Worm (Caenorhabditis elegans) whole organism, L4 larva: ENCODE data around the gene srw-112.

Experiments used
- Y105C5A.15 ChIP-seq: fragments of 200-800 bp; sonication (Bioruptor generic); IDR thresholded peaks from 2 replicates; pipeline ENCODE4 v1.3.6; 2022; ENCODE audit warnings: missing genetic modification characterization, missing compliant biosample characterization
- mdl-1 ChIP-seq, 2 experiments: fragments of 150-350 bp in 1 of 2; sonication (generic microtip) in 1 of 2; optimal IDR thresholded peaks; 2 replicates each; lab custom pipeline; 2014 to 2017; ENCODE audit warnings: missing biosample characterization in 2 of 2, missing genetic modification characterization in 2 of 2
- nhr-42 ChIP-seq: fragments of 200-800 bp; sonication (Bioruptor generic); IDR thresholded peaks from 2 replicates; pipeline ENCODE4 v1.3.6; 2022; ENCODE audit warnings: missing genetic modification characterization, missing compliant biosample characterization

ce11 chrV:2976287-2976686 is 29.6 kb downstream of the srw-112 start, which contains the start of gene srw-124:
- TF ChIP-seq mdl-1 (tag; optimal IDR thresholded peaks at IDR 0.05; lab: Kevin White, UChicago) (no peak), nhr-42 (GFP tag; lab: Robert Waterston, UW) (no peak), Y105C5A.15 (GFP tag; lab: Robert Waterston, UW) (no peak)
